Worm (Caenorhabditis elegans): ENCODE data around the gene K02E11.3.

The K02E11.3 gene

DNA sequence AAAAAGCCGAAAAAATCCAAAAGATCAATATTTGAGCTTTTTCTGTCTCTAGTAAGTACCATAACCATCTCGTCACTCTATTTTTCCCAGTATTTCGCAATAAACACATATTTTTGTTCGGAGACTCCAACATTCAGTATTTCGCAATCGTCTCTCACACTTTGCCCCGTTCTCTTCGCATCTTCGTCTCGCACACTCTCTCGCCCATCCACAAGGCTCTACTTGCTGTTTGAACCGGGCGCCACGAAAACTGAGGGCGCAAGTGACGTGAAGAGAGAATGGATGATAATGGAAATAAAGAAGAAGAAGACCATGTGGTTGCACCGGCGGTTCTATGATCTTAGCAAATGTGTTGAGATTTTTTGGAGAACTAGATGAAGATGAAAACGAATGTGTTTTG lies 46.6 kb downstream of the K02E11.3 start:
- TF ChIP-seq ets-4 (tag; optimal IDR thresholded peaks at IDR 0.05) (peak; percentile 8), nfya-1 (tag; optimal IDR thresholded peaks at IDR 0.05) (peak; percentile 50), unc-55 (GFP tag; optimal IDR thresholded peaks at IDR 0.05) (peak; percentile 75), tbx-2 (tag; optimal IDR thresholded peaks at IDR 0.05) (peak; percentile 45), K09A11.1 (tag; optimal IDR thresholded peaks at IDR 0.05; ENCODE audit: insufficient read depth) (no peak), ceh-48 (tag; optimal IDR thresholded peaks at IDR 0.05) (no peak), unc-42 (tag; optimal IDR thresholded peaks at IDR 0.05) (peak; percentile 28), fkh-10 (GFP tag; optimal IDR thresholded peaks at IDR 0.05) (no peak), rnt-1 (tag; optimal IDR thresholded peaks at IDR 0.05) (no peak), ceh-18 (tag; optimal IDR thresholded peaks at IDR 0.05) (peak; percentile 81), dve-1 (tag; optimal IDR thresholded peaks at IDR 0.05) (peak; percentile 78)

DNA sequence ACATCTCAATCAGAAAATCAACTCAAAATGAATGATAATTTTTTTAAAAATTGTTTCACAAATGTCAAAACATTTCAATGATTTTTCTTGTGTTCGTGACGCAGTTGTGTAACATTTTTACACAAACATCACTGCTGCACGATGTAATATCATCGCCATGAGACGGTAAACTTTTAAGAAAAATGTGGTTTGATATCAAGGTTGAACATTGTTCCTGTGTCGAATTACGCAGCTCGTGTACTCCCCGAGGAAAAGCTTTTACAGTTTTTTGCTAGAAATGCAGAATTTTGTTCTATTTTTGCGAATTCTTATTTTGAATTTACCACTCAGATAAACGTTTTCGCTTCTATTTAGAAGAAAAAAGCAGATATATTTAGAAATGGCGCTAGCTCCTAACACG lies 49.0 kb downstream of the K02E11.3 start:
- TF ChIP-seq fkh-10 (GFP tag; optimal IDR thresholded peaks at IDR 0.05) (no peak), pha-2 (tag; optimal IDR thresholded peaks at IDR 0.05) (no peak), odd-2 (tag; optimal IDR thresholded peaks at IDR 0.05) (no peak), K09A11.1 (tag; optimal IDR thresholded peaks at IDR 0.05; ENCODE audit: insufficient read depth) (no peak), pag-3 (tag; optimal IDR thresholded peaks at IDR 0.05; ENCODE audit: borderline replicate concordance) (no peak), ahr-1 (tag; optimal IDR thresholded peaks at IDR 0.05) (no peak), ama-1 (optimal IDR thresholded peaks at IDR 0.05) (no peak)

Data from whole organism, late embryonic.